Worm (Caenorhabditis elegans): ENCODE measurements around the gene K01D12.7.
A peak's percentile ranks its signal among the peaks of the same experiment; 100 is the strongest.

Gene K01D12.7

ce11 chrV:12351842-12352241 is 49.4 kb downstream of the K01D12.7 start:
- no peak for TF ChIP-seq fkh-3 (tag; optimal IDR thresholded peaks at IDR 0.05)
- no peak for TF ChIP-seq rpc-1 (optimal IDR thresholded peaks at IDR 0.05)
- no peak for TF ChIP-seq rpc-1 (tag; optimal IDR thresholded peaks at IDR 0.05)
- TF ChIP-seq F23B12.7 (tag; optimal IDR thresholded peaks at IDR 0.05; ENCODE audit: insufficient read depth): no peak
- no peak for TF ChIP-seq hmg-20 (GFP tag; IDR thresholded peaks at IDR 0.05)
- no peak for TF ChIP-seq F37B4.10 (GFP tag; IDR thresholded peaks at IDR 0.05)
- TF ChIP-seq tbp1 (GFP tag; optimal IDR thresholded peaks at IDR 0.05): no peak
- no peak for TF ChIP-seq akir-1 (GFP tag; optimal IDR thresholded peaks at IDR 0.05)
- TF ChIP-seq lin-26 (GFP tag; IDR thresholded peaks at IDR 0.05): 0 out of 2 replicates have a peak, but pooled peaks have one; percentile 12
- no peak for TF ChIP-seq ceh-100 (GFP tag; IDR thresholded peaks at IDR 0.05)

All from whole organism, young adult.